Worm (Caenorhabditis elegans) whole organism, midembryonic: ENCODE results near the gene clec-43.

Source experiments
- T22C8.4 ChIP-seq: fragments of 200-800 bp; sonication (Bioruptor generic); IDR thresholded peaks from 2 replicates; pipeline ENCODE4 v1.3.6; 2022; ENCODE audit warnings: missing genetic modification characterization, missing compliant biosample characterization
- cog-1 ChIP-seq: sonication (generic microtip); optimal IDR thresholded peaks from 2 replicates; lab custom pipeline; 2016; ENCODE audit warnings: missing genetic modification characterization, missing compliant biosample characterization
- flt-1 ChIP-seq: fragments of 200-800 bp; sonication (Bioruptor generic); IDR thresholded peaks from 2 replicates; pipeline ENCODE4 v1.3.6; 2022; ENCODE audit warnings: missing genetic modification characterization, missing compliant biosample characterization
- klf-2 ChIP-seq: fragments of 200-800 bp; sonication (Bioruptor generic); conservative IDR thresholded peaks from 2 replicates; pipeline ENCODE4 v1.3.6; 2022; ENCODE audit warnings: missing genetic modification reagents, missing genetic modification characterization, missing compliant biosample characterization
- med-1 ChIP-seq: sonication (generic microtip); optimal IDR thresholded peaks from 2 replicates; lab custom pipeline; 2017; ENCODE audit warnings: missing genetic modification characterization, mild to moderate bottlenecking, missing compliant biosample characterization, antibody characterized with exemption, missing genetic modification reagents; ENCODE audit not compliant: insufficient read depth
- ref-1 ChIP-seq: fragments of 200-800 bp; sonication (Bioruptor generic); conservative IDR thresholded peaks from 2 replicates; pipeline ENCODE4 v1.3.6; 2022; ENCODE audit warnings: missing genetic modification reagents, missing genetic modification characterization, missing compliant biosample characterization
- tab-1 ChIP-seq: fragments of 200-800 bp; sonication (Bioruptor generic); IDR thresholded peaks from 2 replicates; pipeline ENCODE4 v1.3.6; 2022; ENCODE audit warnings: missing genetic modification characterization, missing compliant biosample characterization
- ztf-23 ChIP-seq: fragments of 200-800 bp; sonication (Bioruptor generic); IDR thresholded peaks from 2 replicates; pipeline ENCODE4 v1.3.6; 2022; ENCODE audit warnings: missing genetic modification reagents, missing genetic modification characterization, missing compliant biosample characterization

DNA sequence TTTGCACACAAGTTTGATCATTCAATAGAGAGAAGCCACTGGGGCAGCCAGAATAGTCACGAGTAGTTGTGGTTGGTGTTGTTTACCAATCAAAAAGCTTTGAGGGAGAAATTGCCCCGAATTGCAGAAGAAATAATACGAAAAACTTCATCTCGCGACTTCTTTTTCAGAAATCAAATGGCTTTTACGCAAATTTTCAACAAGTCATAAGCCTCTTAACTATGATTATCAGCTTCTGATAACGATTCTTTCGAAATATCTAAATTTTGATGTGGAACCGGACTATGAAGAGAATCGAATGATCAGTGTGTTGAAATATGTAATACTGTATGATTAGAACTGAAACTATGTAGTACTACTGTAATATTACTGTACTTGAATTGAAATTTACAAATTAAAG, 23.5 kb upstream of the clec-43 start:
- no peak for TF ChIP-seq ref-1 (GFP tag; lab: Robert Waterston, UW)
- no peak for TF ChIP-seq med-1
- no peak for TF ChIP-seq ztf-23 (GFP tag; lab: Robert Waterston, UW)
- no peak for TF ChIP-seq klf-2
- TF ChIP-seq flt-1 (GFP tag; lab: Robert Waterston, UW), result no peak
- no peak for TF ChIP-seq cog-1 (tag; lab: Kevin White, UChicago)
- TF ChIP-seq tab-1, result no peak
- TF ChIP-seq T22C8.4 (GFP tag; lab: Robert Waterston, UW), result no peak
